Fruit fly (Drosophila melanogaster) whole organism, adult: Measurements from ENCODE around the gene CG4461.
A peak's percentile ranks its signal among the peaks of the same experiment; 100 is the strongest.

Source experiments
- CG11617 ChIP-seq: fragments of 200-800 bp; sonication (Bioruptor generic); optimal IDR thresholded peaks from 2 replicates; lab custom pipeline; 2017; ENCODE audit warnings: mild to moderate bottlenecking, missing biosample characterization, missing genetic modification reagents, missing genetic modification characterization
- CG12768 ChIP-seq: fragments of 200-800 bp; sonication (Bioruptor generic); optimal IDR thresholded peaks from 2 replicates; lab custom pipeline; 2017; ENCODE audit warnings: missing biosample characterization, missing genetic modification characterization, mild to moderate bottlenecking, moderate library complexity, missing genetic modification reagents
- CG14711 ChIP-seq: fragments of 200-800 bp; sonication (Bioruptor generic); optimal IDR thresholded peaks from 2 replicates; lab custom pipeline; 2018; ENCODE audit warnings: missing biosample characterization, mild to moderate bottlenecking, missing genetic modification characterization, moderate library complexity
- CG1620 ChIP-seq: fragments of 200-800 bp; sonication (Bioruptor generic); optimal IDR thresholded peaks from 2 replicates; lab custom pipeline; 2016; ENCODE audit warnings: missing biosample characterization, missing genetic modification characterization
- CG33017 ChIP-seq: fragments of 200-800 bp; sonication (Bioruptor generic); optimal IDR thresholded peaks from 2 replicates; lab custom pipeline; 2018; ENCODE audit warnings: missing biosample characterization, mild to moderate bottlenecking, missing genetic modification characterization, moderate library complexity
- CG5204 ChIP-seq: fragments of 200-800 bp; sonication (Bioruptor generic); optimal IDR thresholded peaks from 2 replicates; lab custom pipeline; 2016; ENCODE audit warnings: missing biosample characterization, missing genetic modification characterization
- CG7045 ChIP-seq: fragments of 200-800 bp; sonication (Bioruptor generic); optimal IDR thresholded peaks from 2 replicates; lab custom pipeline; 2017; ENCODE audit warnings: missing biosample characterization, mild to moderate bottlenecking, missing genetic modification characterization
- CG7101 ChIP-seq: fragments of 200-800 bp; sonication (Bioruptor generic); optimal IDR thresholded peaks from 2 replicates; lab custom pipeline; 2018; ENCODE audit warnings: missing biosample characterization, mild to moderate bottlenecking, missing genetic modification characterization, moderate library complexity
- Clk ChIP-seq: fragments of 200-800 bp; sonication (Bioruptor generic); optimal IDR thresholded peaks from 2 replicates; lab custom pipeline; 2017; ENCODE audit warnings: missing biosample characterization, missing genetic modification characterization
- Crg-1 ChIP-seq: fragments of 200-800 bp; sonication (Bioruptor generic); optimal IDR thresholded peaks from 2 replicates; lab custom pipeline; 2016; ENCODE audit warnings: missing biosample characterization, missing genetic modification characterization
- Hr96 ChIP-seq: fragments of 200-800 bp; sonication (Bioruptor generic); optimal IDR thresholded peaks from 2 replicates; lab custom pipeline; 2016; ENCODE audit warnings: missing biosample characterization, missing genetic modification characterization
- Mnt ChIP-seq: fragments of 200-800 bp; sonication (Bioruptor generic); optimal IDR thresholded peaks from 2 replicates; lab custom pipeline; 2016; ENCODE audit warnings: missing biosample characterization, mild to moderate bottlenecking, missing genetic modification characterization
- bab1 ChIP-seq: fragments of 200-800 bp; sonication (Bioruptor generic); optimal IDR thresholded peaks from 3 replicates; lab custom pipeline; 2019; ENCODE audit warnings: missing biosample characterization, mild to moderate bottlenecking, missing genetic modification characterization, moderate library complexity
- cic ChIP-seq: fragments of 200-800 bp; sonication (Bioruptor generic); optimal IDR thresholded peaks from 2 replicates; lab custom pipeline; 2017; ENCODE audit warnings: missing biosample characterization, mild to moderate bottlenecking, missing genetic modification characterization, moderate library complexity
- cnc ChIP-seq, 2 experiments: fragments of >200 bp; optimal IDR thresholded peaks; 2 replicates each; lab custom pipeline; 2017
- kay ChIP-seq: fragments of 200-800 bp; sonication (Bioruptor generic); peaks from one replicate; lab custom pipeline; 2016; ENCODE audit warnings: missing biosample characterization, missing genetic modification characterization, borderline replicate concordance
- ovo ChIP-seq: fragments of 200-800 bp; sonication (Bioruptor generic); optimal IDR thresholded peaks from 2 replicates; lab custom pipeline; 2016; ENCODE audit warnings: missing biosample characterization, missing genetic modification characterization
- pad ChIP-seq: fragments of 200-800 bp; sonication (Bioruptor generic); optimal IDR thresholded peaks from 3 replicates; lab custom pipeline; 2017; ENCODE audit warnings: missing biosample characterization, missing genetic modification characterization, mild to moderate bottlenecking, moderate library complexity, missing genetic modification reagents
- tj ChIP-seq: fragments of 200-800 bp; sonication (Bioruptor generic); optimal IDR thresholded peaks from 3 replicates; lab custom pipeline; 2017; ENCODE audit warnings: missing biosample characterization, mild to moderate bottlenecking, missing genetic modification characterization, moderate library complexity
- toe ChIP-seq: fragments of 200-800 bp; sonication (Bioruptor generic); optimal IDR thresholded peaks from 2 replicates; lab custom pipeline; 2016; ENCODE audit warnings: missing biosample characterization, missing genetic modification characterization

The CG4461 gene

dm6 chr3L:9423757-9424527 lies 48.7 kb downstream of the CG4461 start:
- TF ChIP-seq CG33017 (no peak), pad (no peak), bab1 (GFP tag; lab: Kevin White, UChicago) (no peak), cnc (optimal IDR thresholded peaks at IDR 0.05; lab: Kevin White, UChicago) (no peak), toe (GFP tag; lab: Kevin White, UChicago) (no peak), Clk (GFP tag; lab: Kevin White, UChicago) (no peak), tj (GFP tag; lab: Kevin White, UChicago) (no peak), kay (GFP tag; lab: Kevin White, UChicago) (no peak), CG11617 (GFP tag; lab: Kevin White, UChicago) (no peak), CG1620 (GFP tag; lab: Kevin White, UChicago) (no peak), Crg-1 (GFP tag; lab: Kevin White, UChicago) (no peak), Hr96 (GFP tag; lab: Kevin White, UChicago) (no peak), CG14711 (tag; lab: Kevin White, UChicago) (no peak), CG5204 (GFP tag; lab: Kevin White, UChicago) (no peak), CG12768 (GFP tag; lab: Kevin White, UChicago) (peak; percentile 33), CG7045 (GFP tag; lab: Kevin White, UChicago) (no peak), Mnt (peak; percentile 50), cic (GFP tag; lab: Kevin White, UChicago) (peak; percentile 77), CG7101 (tag; lab: Kevin White, UChicago) (no peak), ovo (GFP tag; lab: Kevin White, UChicago) (no peak)

dm6 chr3L:9424528-9424911 lies 49.3 kb downstream of the CG4461 start:
- TF ChIP-seq CG11617 (GFP tag; lab: Kevin White, UChicago) (peak; percentile 32), toe (GFP tag; lab: Kevin White, UChicago) (no peak), CG7045 (GFP tag; lab: Kevin White, UChicago) (peak; percentile 36), Hr96 (GFP tag; lab: Kevin White, UChicago) (no peak), CG33017 (peak; percentile 65), Mnt (no peak), tj (GFP tag; lab: Kevin White, UChicago) (no peak), cnc (optimal IDR thresholded peaks at IDR 0.05; lab: Kevin White, UChicago) (peak in 1 of 2 experiments; percentile 78), kay (GFP tag; lab: Kevin White, UChicago) (peak; percentile 97), bab1 (GFP tag; lab: Kevin White, UChicago) (no peak), CG12768 (GFP tag; lab: Kevin White, UChicago) (peak; percentile 18), cic (GFP tag; lab: Kevin White, UChicago) (no peak), Crg-1 (GFP tag; lab: Kevin White, UChicago) (no peak), pad (no peak), Clk (GFP tag; lab: Kevin White, UChicago) (no peak), CG1620 (GFP tag; lab: Kevin White, UChicago) (no peak), CG5204 (GFP tag; lab: Kevin White, UChicago) (no peak), CG14711 (tag; lab: Kevin White, UChicago) (peak; percentile 57), ovo (GFP tag; lab: Kevin White, UChicago) (no peak), CG7101 (tag; lab: Kevin White, UChicago) (peak; percentile 10)

- TF ChIP-seq Hr96 (GFP tag; lab: Kevin White, UChicago) (no peak), cic (GFP tag; lab: Kevin White, UChicago) (no peak), Clk (GFP tag; lab: Kevin White, UChicago) (no peak), CG14711 (tag; lab: Kevin White, UChicago) (no peak), CG33017 (no peak), CG1620 (GFP tag; lab: Kevin White, UChicago) (no peak), CG7045 (GFP tag; lab: Kevin White, UChicago) (no peak), toe (GFP tag; lab: Kevin White, UChicago) (no peak), ovo (GFP tag; lab: Kevin White, UChicago) (no peak), Crg-1 (GFP tag; lab: Kevin White, UChicago) (no peak), CG12768 (GFP tag; lab: Kevin White, UChicago) (no peak), cnc (optimal IDR thresholded peaks at IDR 0.05; lab: Kevin White, UChicago) (no peak), pad (no peak)
These were observed 50.6 kb downstream of the CG4461 start for dm6 chr3L:9425838-9426237.
